Fruit fly (Drosophila melanogaster) whole organism, adult: ENCODE results near the gene CG34327.

Experiments used
- CG11617 ChIP-seq: fragments of 200-800 bp; sonication (Bioruptor generic); optimal IDR thresholded peaks from 2 replicates; lab custom pipeline; 2017; ENCODE audit warnings: mild to moderate bottlenecking, missing biosample characterization, missing genetic modification reagents, missing genetic modification characterization
- CG12768 ChIP-seq: fragments of 200-800 bp; sonication (Bioruptor generic); optimal IDR thresholded peaks from 2 replicates; lab custom pipeline; 2017; ENCODE audit warnings: missing biosample characterization, missing genetic modification characterization, mild to moderate bottlenecking, moderate library complexity, missing genetic modification reagents
- CG14711 ChIP-seq: fragments of 200-800 bp; sonication (Bioruptor generic); optimal IDR thresholded peaks from 2 replicates; lab custom pipeline; 2018; ENCODE audit warnings: missing biosample characterization, mild to moderate bottlenecking, missing genetic modification characterization, moderate library complexity
- CG1620 ChIP-seq: fragments of 200-800 bp; sonication (Bioruptor generic); optimal IDR thresholded peaks from 2 replicates; lab custom pipeline; 2016; ENCODE audit warnings: missing biosample characterization, missing genetic modification characterization
- CG33017 ChIP-seq: fragments of 200-800 bp; sonication (Bioruptor generic); optimal IDR thresholded peaks from 2 replicates; lab custom pipeline; 2018; ENCODE audit warnings: missing biosample characterization, mild to moderate bottlenecking, missing genetic modification characterization, moderate library complexity
- CG5204 ChIP-seq: fragments of 200-800 bp; sonication (Bioruptor generic); optimal IDR thresholded peaks from 2 replicates; lab custom pipeline; 2016; ENCODE audit warnings: missing biosample characterization, missing genetic modification characterization
- CG7045 ChIP-seq: fragments of 200-800 bp; sonication (Bioruptor generic); optimal IDR thresholded peaks from 2 replicates; lab custom pipeline; 2017; ENCODE audit warnings: missing biosample characterization, mild to moderate bottlenecking, missing genetic modification characterization
- CG7101 ChIP-seq: fragments of 200-800 bp; sonication (Bioruptor generic); optimal IDR thresholded peaks from 2 replicates; lab custom pipeline; 2018; ENCODE audit warnings: missing biosample characterization, mild to moderate bottlenecking, missing genetic modification characterization, moderate library complexity
- Clk ChIP-seq: fragments of 200-800 bp; sonication (Bioruptor generic); optimal IDR thresholded peaks from 2 replicates; lab custom pipeline; 2017; ENCODE audit warnings: missing biosample characterization, missing genetic modification characterization
- Crg-1 ChIP-seq: fragments of 200-800 bp; sonication (Bioruptor generic); optimal IDR thresholded peaks from 2 replicates; lab custom pipeline; 2016; ENCODE audit warnings: missing biosample characterization, missing genetic modification characterization
- Hr96 ChIP-seq: fragments of 200-800 bp; sonication (Bioruptor generic); optimal IDR thresholded peaks from 2 replicates; lab custom pipeline; 2016; ENCODE audit warnings: missing biosample characterization, missing genetic modification characterization
- Mnt ChIP-seq: fragments of 200-800 bp; sonication (Bioruptor generic); optimal IDR thresholded peaks from 2 replicates; lab custom pipeline; 2016; ENCODE audit warnings: missing biosample characterization, mild to moderate bottlenecking, missing genetic modification characterization
- bab1 ChIP-seq: fragments of 200-800 bp; sonication (Bioruptor generic); optimal IDR thresholded peaks from 3 replicates; lab custom pipeline; 2019; ENCODE audit warnings: missing biosample characterization, mild to moderate bottlenecking, missing genetic modification characterization, moderate library complexity
- cic ChIP-seq: fragments of 200-800 bp; sonication (Bioruptor generic); optimal IDR thresholded peaks from 2 replicates; lab custom pipeline; 2017; ENCODE audit warnings: missing biosample characterization, mild to moderate bottlenecking, missing genetic modification characterization, moderate library complexity
- cnc ChIP-seq, 2 experiments: fragments of >200 bp; optimal IDR thresholded peaks; 2 replicates each; lab custom pipeline; 2017
- kay ChIP-seq: fragments of 200-800 bp; sonication (Bioruptor generic); peaks from one replicate; lab custom pipeline; 2016; ENCODE audit warnings: missing biosample characterization, missing genetic modification characterization, borderline replicate concordance
- ovo ChIP-seq: fragments of 200-800 bp; sonication (Bioruptor generic); optimal IDR thresholded peaks from 2 replicates; lab custom pipeline; 2016; ENCODE audit warnings: missing biosample characterization, missing genetic modification characterization
- pad ChIP-seq: fragments of 200-800 bp; sonication (Bioruptor generic); optimal IDR thresholded peaks from 3 replicates; lab custom pipeline; 2017; ENCODE audit warnings: missing biosample characterization, missing genetic modification characterization, mild to moderate bottlenecking, moderate library complexity, missing genetic modification reagents
- tj ChIP-seq: fragments of 200-800 bp; sonication (Bioruptor generic); optimal IDR thresholded peaks from 3 replicates; lab custom pipeline; 2017; ENCODE audit warnings: missing biosample characterization, mild to moderate bottlenecking, missing genetic modification characterization, moderate library complexity
- toe ChIP-seq: fragments of 200-800 bp; sonication (Bioruptor generic); optimal IDR thresholded peaks from 2 replicates; lab custom pipeline; 2016; ENCODE audit warnings: missing biosample characterization, missing genetic modification characterization

The CG34327 gene

DNA sequence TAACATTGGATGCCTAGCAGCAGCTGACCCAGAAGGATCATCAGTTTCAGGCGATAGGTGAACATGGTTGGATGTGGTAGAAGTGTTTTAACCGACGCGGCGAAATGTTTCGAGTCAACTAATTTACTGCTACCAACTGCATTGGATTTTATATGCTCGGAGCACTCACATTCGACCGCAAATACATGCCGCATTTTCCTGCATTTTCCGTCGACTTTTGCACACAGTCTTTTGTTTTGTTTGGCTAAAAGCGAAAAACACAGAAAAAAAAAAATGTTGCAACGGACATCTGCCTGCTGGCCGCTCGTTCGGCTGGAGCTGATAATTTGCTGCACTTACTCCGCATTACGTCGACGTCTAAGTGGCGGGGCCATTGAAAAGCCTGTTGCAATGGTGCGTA lies 13.7 kb downstream of the CG34327 start, which contains the start of gene CG12995:
TSS of gene CG12995 (minus strand) at position 101 of the 400 bp plus-strand sequence.
- TF ChIP-seq CG14711 (tag; lab: Kevin White, UChicago) (no peak), pad (GFP tag; lab: Kevin White, UChicago) (no peak)

DNA sequence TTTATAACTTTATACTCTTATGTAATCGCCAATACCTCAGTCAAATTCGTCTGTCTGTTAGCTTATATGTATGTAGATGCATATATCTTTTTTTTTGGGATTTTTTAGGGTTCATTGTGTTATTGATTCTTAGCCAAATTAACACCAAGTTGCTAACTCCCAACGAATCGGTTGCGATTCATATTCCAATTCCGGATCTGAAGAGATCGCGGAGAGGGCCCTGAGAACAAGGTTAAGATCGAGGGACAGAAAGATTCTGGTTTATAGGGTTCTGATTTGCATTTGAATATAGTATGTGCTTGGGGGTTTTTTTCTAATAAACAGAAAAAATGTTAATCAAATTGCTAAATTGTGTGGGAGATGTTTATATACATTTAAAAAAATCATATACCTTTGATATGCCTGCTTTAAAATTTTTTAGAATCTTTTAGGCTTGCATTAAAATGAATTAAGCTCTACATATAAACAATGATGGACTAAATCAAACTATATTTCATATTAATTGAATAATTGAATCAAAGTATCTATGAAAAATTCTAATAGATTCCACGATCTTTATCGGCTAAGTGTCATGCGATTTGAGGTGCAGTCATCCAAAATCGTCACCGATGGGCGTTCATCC lies 15.6 kb downstream of the CG34327 start, which contains the start of gene CG32563:
TSS of gene CG32563 (plus strand) at position 572 of the 622 bp plus-strand sequence.
- TF ChIP-seq bab1 (GFP tag; lab: Kevin White, UChicago), result no peak
- no peak for TF ChIP-seq cnc (optimal IDR thresholded peaks at IDR 0.05; lab: Kevin White, UChicago)
- TF ChIP-seq ovo, result no peak
- no peak for TF ChIP-seq CG7045
- no peak for TF ChIP-seq CG5204 (GFP tag; lab: Kevin White, UChicago)
- TF ChIP-seq CG12768 (GFP tag; lab: Kevin White, UChicago), result no peak
- no peak for TF ChIP-seq toe (GFP tag; lab: Kevin White, UChicago)
- no peak for TF ChIP-seq CG14711 (tag; lab: Kevin White, UChicago)
- TF ChIP-seq Crg-1 (GFP tag; lab: Kevin White, UChicago), result no peak
- TF ChIP-seq CG1620, result no peak
- no peak for TF ChIP-seq Mnt (GFP tag; lab: Kevin White, UChicago)

DNA sequence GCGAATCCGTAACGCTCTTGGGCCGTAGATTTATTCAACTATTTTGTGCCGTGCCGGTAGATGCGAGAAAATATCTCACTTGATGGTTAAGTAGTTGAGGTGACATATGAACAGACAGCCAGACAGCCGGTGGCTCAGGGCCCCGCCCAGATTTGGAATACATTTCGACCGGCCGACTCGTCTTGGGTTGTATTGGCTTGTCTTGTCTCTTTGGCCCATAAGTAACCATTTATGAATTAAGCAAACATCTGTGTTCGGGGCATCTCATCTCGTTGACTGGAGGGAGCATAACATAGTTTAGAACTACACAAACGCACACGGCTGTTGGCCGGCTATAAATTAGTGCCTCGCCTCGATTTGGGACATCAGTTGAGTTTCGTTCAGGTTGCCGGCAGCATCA lies 17.6 kb downstream of the CG34327 start, which contains the start of gene CG32564:
TSS of gene CG32564 (plus strand) at position 362 of the 400 bp plus-strand sequence.
- TF ChIP-seq ovo (no peak), CG7045 (no peak), kay (GFP tag; lab: Kevin White, UChicago) (no peak), Crg-1 (GFP tag; lab: Kevin White, UChicago) (no peak), CG7101 (tag; lab: Kevin White, UChicago) (no peak), cnc (optimal IDR thresholded peaks at IDR 0.05; lab: Kevin White, UChicago) (no peak), Hr96 (GFP tag; lab: Kevin White, UChicago) (no peak), Mnt (GFP tag; lab: Kevin White, UChicago) (no peak)

DNA sequence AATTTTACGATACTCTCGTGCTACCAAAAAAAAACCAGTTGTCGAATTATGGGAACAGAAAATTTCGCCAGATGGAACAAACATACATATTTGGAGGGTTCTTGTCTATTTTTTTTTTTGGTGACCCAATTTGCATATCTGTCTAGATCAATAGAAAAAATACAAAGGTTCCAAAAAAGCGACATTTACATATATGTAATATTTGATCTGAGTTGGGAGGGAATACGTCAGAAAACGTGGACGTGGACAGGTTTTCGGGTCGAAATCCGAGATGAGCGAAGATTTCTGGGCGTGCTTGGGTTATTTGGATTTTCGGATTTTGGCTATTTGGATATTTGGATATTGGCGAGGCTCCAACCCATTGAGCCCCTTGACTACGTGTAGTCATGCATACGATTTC lies 18.6 kb downstream of the CG34327 start:
- TF ChIP-seq pad (GFP tag; lab: Kevin White, UChicago), result no peak
- no peak for TF ChIP-seq kay (GFP tag; lab: Kevin White, UChicago)
- no peak for TF ChIP-seq CG7101 (tag; lab: Kevin White, UChicago)
- TF ChIP-seq bab1 (GFP tag; lab: Kevin White, UChicago), result no peak
- TF ChIP-seq cic (GFP tag; lab: Kevin White, UChicago), result no peak
- no peak for TF ChIP-seq CG7045
- TF ChIP-seq ovo, result no peak
- no peak for TF ChIP-seq tj (GFP tag; lab: Kevin White, UChicago)
- no peak for TF ChIP-seq CG1620
- no peak for TF ChIP-seq CG14711 (tag; lab: Kevin White, UChicago)
- no peak for TF ChIP-seq Crg-1 (GFP tag; lab: Kevin White, UChicago)
- TF ChIP-seq CG11617 (GFP tag; lab: Kevin White, UChicago), result no peak
- no peak for TF ChIP-seq Mnt (GFP tag; lab: Kevin White, UChicago)
- no peak for TF ChIP-seq toe (GFP tag; lab: Kevin White, UChicago)
- no peak for TF ChIP-seq CG5204 (GFP tag; lab: Kevin White, UChicago)
- TF ChIP-seq CG12768 (GFP tag; lab: Kevin White, UChicago), result no peak
- TF ChIP-seq Clk (GFP tag; lab: Kevin White, UChicago), result no peak
- TF ChIP-seq CG33017 (tag; lab: Kevin White, UChicago), result no peak
- TF ChIP-seq Hr96 (GFP tag; lab: Kevin White, UChicago), result no peak

DNA sequence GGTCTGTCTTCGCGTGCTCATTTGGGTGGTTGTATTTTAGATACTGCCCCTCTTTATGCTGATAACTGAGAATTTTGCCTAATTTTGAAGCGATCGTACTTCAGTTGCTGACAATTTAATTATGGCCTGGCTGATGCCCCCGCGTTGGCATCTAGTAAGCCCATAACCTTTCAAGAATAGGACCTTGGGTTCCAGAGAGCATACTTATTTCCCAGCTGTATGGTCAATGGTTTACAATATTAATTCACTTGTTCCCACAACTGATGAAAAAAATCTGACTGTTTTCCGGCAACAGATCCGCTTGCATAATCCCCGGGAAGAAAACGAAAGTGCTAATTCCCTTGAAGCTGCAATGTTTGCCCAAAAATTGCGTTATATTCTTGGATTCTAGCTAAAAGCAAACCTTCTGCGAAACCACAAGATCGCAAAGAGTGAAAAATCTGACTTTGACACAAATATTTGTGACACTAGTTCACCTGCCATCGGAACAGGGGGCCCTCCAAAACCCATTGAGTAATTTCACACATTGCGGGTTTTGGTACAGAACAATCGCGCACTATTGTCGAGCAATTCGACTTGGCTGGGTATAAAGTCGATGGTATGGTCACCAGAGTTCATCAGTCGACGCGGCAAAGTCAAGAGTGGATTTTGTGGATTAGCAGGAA lies 21.0 kb downstream of the CG34327 start, which contains the start of the genes TTLL1A and CG5070:
TSS of gene TTLL1A (minus strand) at position 101 of the 665 bp plus-strand sequence.
TSS of gene CG5070 (plus strand) at position 615 of the 665 bp plus-strand sequence.
- no peak for TF ChIP-seq tj (GFP tag; lab: Kevin White, UChicago)
- no peak for TF ChIP-seq Clk (GFP tag; lab: Kevin White, UChicago)
- TF ChIP-seq pad (GFP tag; lab: Kevin White, UChicago), result no peak
- no peak for TF ChIP-seq bab1 (GFP tag; lab: Kevin White, UChicago)
- no peak for TF ChIP-seq Hr96 (GFP tag; lab: Kevin White, UChicago)
- TF ChIP-seq CG11617 (GFP tag; lab: Kevin White, UChicago), result no peak
- no peak for TF ChIP-seq cic (GFP tag; lab: Kevin White, UChicago)
- TF ChIP-seq CG7045, result no peak
- TF ChIP-seq kay (GFP tag; lab: Kevin White, UChicago), result no peak
- TF ChIP-seq CG7101 (tag; lab: Kevin White, UChicago), result no peak
- no peak for TF ChIP-seq Crg-1 (GFP tag; lab: Kevin White, UChicago)
- no peak for TF ChIP-seq CG5204 (GFP tag; lab: Kevin White, UChicago)
- no peak for TF ChIP-seq Mnt (GFP tag; lab: Kevin White, UChicago)
- no peak for TF ChIP-seq CG1620
- no peak for TF ChIP-seq cnc (optimal IDR thresholded peaks at IDR 0.05; lab: Kevin White, UChicago)
- TF ChIP-seq toe (GFP tag; lab: Kevin White, UChicago), result no peak
- TF ChIP-seq ovo, result no peak
- no peak for TF ChIP-seq CG14711 (tag; lab: Kevin White, UChicago)

DNA sequence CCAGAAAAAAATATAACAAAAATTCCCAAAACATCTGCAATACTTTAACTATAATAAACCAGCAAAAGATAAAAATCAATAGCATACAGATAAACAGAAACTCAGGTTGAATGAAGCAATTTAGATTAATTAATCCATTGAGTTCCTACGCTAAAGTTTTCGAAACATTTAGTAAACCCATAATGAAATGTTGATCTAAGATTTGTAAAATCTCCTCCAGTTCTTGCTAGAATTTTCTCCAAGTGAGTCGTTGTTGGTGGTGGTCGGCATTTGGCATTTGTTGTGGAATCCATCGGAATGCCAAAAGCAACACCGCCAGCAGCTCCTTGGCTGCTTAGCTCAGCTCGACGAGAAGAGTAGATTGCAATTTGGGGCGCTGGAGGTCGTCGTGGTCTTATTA lies 35.4 kb downstream of the CG34327 start:
- TF ChIP-seq kay (GFP tag; lab: Kevin White, UChicago) (no peak), Hr96 (GFP tag; lab: Kevin White, UChicago) (no peak), CG1620 (no peak), CG7101 (tag; lab: Kevin White, UChicago) (no peak), CG12768 (GFP tag; lab: Kevin White, UChicago) (no peak), CG7045 (no peak), tj (GFP tag; lab: Kevin White, UChicago) (no peak)
